Fruit fly (Drosophila melanogaster) whole organism, pupa: Measurements from ENCODE around the gene CG34452.

Source experiments
- CG12605 ChIP-seq: fragments of 200-800 bp; sonication (Bioruptor generic); IDR thresholded peaks from 2 replicates; pipeline ENCODE4 v1.3.6; 2022; ENCODE audit warnings: missing biosample characterization, missing genetic modification characterization
- CG13204 ChIP-seq: fragments of 200-800 bp; sonication (Bioruptor generic); optimal IDR thresholded peaks from 2 replicates; lab custom pipeline; 2018; ENCODE audit warnings: missing biosample characterization, mild to moderate bottlenecking, missing genetic modification characterization, moderate library complexity
- CG14655 ChIP-seq: fragments of 200-800 bp; sonication (Bioruptor generic); optimal IDR thresholded peaks from 3 replicates; lab custom pipeline; 2017; ENCODE audit warnings: mild to moderate bottlenecking, missing biosample characterization, missing genetic modification reagents, missing genetic modification characterization
- CG15710 ChIP-seq: fragments of 200-800 bp; sonication (Bioruptor generic); optimal IDR thresholded peaks from 2 replicates; lab custom pipeline; 2018; ENCODE audit warnings: missing biosample characterization, mild to moderate bottlenecking, missing genetic modification characterization, moderate library complexity
- CG17806 ChIP-seq: fragments of 200-800 bp; sonication (Bioruptor generic); optimal IDR thresholded peaks from 2 replicates; lab custom pipeline; 2018; ENCODE audit warnings: missing biosample characterization, mild to moderate bottlenecking, missing genetic modification characterization, moderate library complexity
- CG32121 ChIP-seq: fragments of 200-800 bp; sonication (Bioruptor generic); IDR thresholded peaks from 2 replicates; pipeline ENCODE4 v1.3.6; 2022; ENCODE audit warnings: missing biosample characterization, missing genetic modification characterization
- CG34367 ChIP-seq: fragments of 200-800 bp; sonication (Bioruptor generic); optimal IDR thresholded peaks from 2 replicates; lab custom pipeline; 2018; ENCODE audit warnings: missing biosample characterization, mild to moderate bottlenecking, missing genetic modification characterization
- CG4496 ChIP-seq: fragments of 200-800 bp; sonication (Bioruptor generic); IDR thresholded peaks from 3 replicates; pipeline ENCODE4 v1.3.6; 2022; ENCODE audit warnings: missing biosample characterization, missing genetic modification characterization
- CG8159 ChIP-seq: fragments of 200-800 bp; sonication (Bioruptor generic); optimal IDR thresholded peaks from 3 replicates; lab custom pipeline; 2018; ENCODE audit warnings: missing biosample characterization, mild to moderate bottlenecking, missing genetic modification characterization, moderate library complexity
- CG8301 ChIP-seq: fragments of 200-800 bp; sonication (Bioruptor generic); optimal IDR thresholded peaks from 2 replicates; lab custom pipeline; 2018; ENCODE audit warnings: missing biosample characterization, mild to moderate bottlenecking, missing genetic modification characterization
- CG9948 ChIP-seq: fragments of 200-800 bp; sonication (Bioruptor generic); optimal IDR thresholded peaks from 2 replicates; lab custom pipeline; 2018; ENCODE audit warnings: missing biosample characterization, mild to moderate bottlenecking, missing genetic modification characterization, moderate library complexity
- D1 ChIP-seq: fragments of 200-800 bp; sonication (Bioruptor generic); optimal IDR thresholded peaks from 2 replicates; lab custom pipeline; 2018; ENCODE audit warnings: missing biosample characterization, mild to moderate bottlenecking, missing genetic modification characterization, moderate library complexity
- EcR ChIP-seq: fragments of 200-800 bp; sonication (Bioruptor generic); optimal IDR thresholded peaks from 3 replicates; lab custom pipeline; 2019; ENCODE audit warnings: missing biosample characterization, missing genetic modification characterization, mild to moderate bottlenecking, moderate library complexity, missing genetic modification reagents
- Ets98B ChIP-seq: fragments of 200-800 bp; sonication (Bioruptor generic); IDR thresholded peaks from 2 replicates; pipeline ENCODE4 v1.3.6; 2022; ENCODE audit warnings: missing biosample characterization, missing genetic modification characterization
- Pif1A ChIP-seq: fragments of 200-800 bp; sonication (Bioruptor generic); optimal IDR thresholded peaks from 3 replicates; lab custom pipeline; 2016; ENCODE audit warnings: missing biosample characterization, missing genetic modification characterization
- Pif1B ChIP-seq: fragments of 200-800 bp; sonication (Bioruptor generic); optimal IDR thresholded peaks from 3 replicates; lab custom pipeline; 2016; ENCODE audit warnings: missing biosample characterization, missing genetic modification characterization
- Snoo ChIP-seq: fragments of 200-800 bp; sonication (Bioruptor generic); optimal IDR thresholded peaks from 3 replicates; lab custom pipeline; 2017; ENCODE audit warnings: missing biosample characterization, mild to moderate bottlenecking, missing genetic modification characterization, inconsistent platforms
- fd96Ca ChIP-seq: fragments of 200-800 bp; sonication (Bioruptor generic); IDR thresholded peaks from 3 replicates; pipeline ENCODE4 v1.3.6; 2022; ENCODE audit warnings: missing biosample characterization, missing genetic modification characterization
- gl ChIP-seq: fragments of 200-800 bp; sonication (Bioruptor generic); optimal IDR thresholded peaks from 2 replicates; lab custom pipeline; 2018; ENCODE audit warnings: missing biosample characterization, mild to moderate bottlenecking, missing genetic modification characterization

The CG34452 gene

DNA sequence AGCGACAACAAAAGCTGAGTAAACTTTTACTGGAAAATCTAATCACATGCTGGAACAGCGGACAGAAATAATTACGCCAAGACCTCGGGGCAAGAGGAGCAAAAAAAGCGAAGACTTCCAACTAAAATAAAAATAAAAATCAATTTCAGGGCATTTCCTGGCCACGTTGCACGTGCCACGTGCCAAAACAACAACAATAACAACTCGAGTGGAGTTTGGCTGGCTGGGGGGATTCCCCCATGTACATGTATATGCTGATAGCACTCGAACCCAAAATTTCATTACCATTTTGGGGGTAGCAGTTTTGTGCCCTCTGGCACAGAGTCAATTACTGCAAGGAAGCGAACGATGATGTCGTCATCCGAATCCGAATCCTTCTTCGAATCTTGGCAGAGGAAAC is 25.2 kb downstream of the CG34452 start:
- TF ChIP-seq CG12605 (no peak), CG8301 (tag; lab: Kevin White, UChicago) (no peak), fd96Ca (GFP tag; lab: Robert Waterston, UW) (no peak), gl (tag; lab: Kevin White, UChicago) (no peak), CG14655 (GFP tag; lab: Kevin White, UChicago) (no peak), CG34367 (no peak), CG4496 (no peak), CG13204 (GFP tag; lab: Kevin White, UChicago) (no peak), D1 (tag; lab: Kevin White, UChicago) (no peak)

dm6 chr3L:15661567-15661966 is 26.1 kb downstream of the CG34452 start, which contains the start of gene CG43082:
Gene CG43082, plus strand, starts transcription at chr3L:15661867.
- TF ChIP-seq Snoo (tag; lab: Kevin White, UChicago) (no peak), Pif1A (GFP tag; lab: Kevin White, UChicago) (no peak)
- TF ChIP-seq, all 21 proteins: peak for 0

DNA sequence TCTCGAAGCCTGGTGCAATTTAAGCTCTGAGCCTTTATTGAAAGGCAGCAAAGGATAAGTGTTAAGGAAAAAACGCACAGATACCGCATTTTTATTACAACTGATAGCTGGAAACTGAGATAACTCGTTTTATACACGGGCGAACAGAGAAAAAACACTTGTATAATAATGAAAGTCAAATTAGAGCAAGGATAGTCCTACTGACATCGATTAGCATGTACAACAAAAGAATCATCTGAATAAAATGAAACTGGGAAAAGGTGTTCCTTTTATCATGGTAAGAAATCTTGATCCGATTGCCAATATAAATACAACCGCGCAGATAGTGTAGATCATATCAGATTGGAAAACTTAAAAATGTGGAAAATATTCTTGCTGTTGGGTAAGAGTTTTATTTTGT is 26.8 kb downstream of the CG34452 start, which contains the start of the genes Eig71Ej and Eig71Ek:
TSS of gene Eig71Ej (minus strand) at position 101 of the 400 bp plus-strand sequence.
TSS of gene Eig71Ek (plus strand) at position 334 of the 400 bp plus-strand sequence.
- TF ChIP-seq Ets98B (GFP tag; lab: Robert Waterston, UW) (no peak), CG9948 (tag; lab: Kevin White, UChicago) (no peak), CG15710 (tag; lab: Kevin White, UChicago) (no peak), CG13204 (GFP tag; lab: Kevin White, UChicago) (no peak), CG34367 (no peak), D1 (tag; lab: Kevin White, UChicago) (no peak)

DNA sequence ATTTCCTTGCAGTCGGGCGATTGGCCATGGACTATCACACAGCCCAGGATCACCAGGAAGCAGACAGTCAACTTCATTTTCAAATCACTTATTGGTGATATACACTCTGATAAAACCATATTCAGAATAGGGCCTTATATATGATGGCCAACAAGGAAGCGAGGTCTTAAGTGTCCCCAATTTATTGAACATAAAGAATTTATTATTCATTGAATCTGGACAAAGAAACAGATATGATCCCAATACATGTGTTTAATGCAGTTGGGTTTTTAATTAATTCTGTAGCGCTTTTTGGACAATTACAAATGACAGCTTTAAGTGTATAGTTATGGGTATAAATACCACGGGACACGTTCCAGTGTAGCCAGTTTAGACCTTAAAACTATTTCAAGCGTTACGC is 28.4 kb downstream of the CG34452 start, which contains the start of the genes Eig71Eh and Eig71Ei:
TSS of gene Eig71Eh (minus strand) at position 101 of the 400 bp plus-strand sequence.
TSS of gene Eig71Ei (plus strand) at position 367 of the 400 bp plus-strand sequence.
- TF ChIP-seq Snoo (tag; lab: Kevin White, UChicago), result no peak

DNA sequence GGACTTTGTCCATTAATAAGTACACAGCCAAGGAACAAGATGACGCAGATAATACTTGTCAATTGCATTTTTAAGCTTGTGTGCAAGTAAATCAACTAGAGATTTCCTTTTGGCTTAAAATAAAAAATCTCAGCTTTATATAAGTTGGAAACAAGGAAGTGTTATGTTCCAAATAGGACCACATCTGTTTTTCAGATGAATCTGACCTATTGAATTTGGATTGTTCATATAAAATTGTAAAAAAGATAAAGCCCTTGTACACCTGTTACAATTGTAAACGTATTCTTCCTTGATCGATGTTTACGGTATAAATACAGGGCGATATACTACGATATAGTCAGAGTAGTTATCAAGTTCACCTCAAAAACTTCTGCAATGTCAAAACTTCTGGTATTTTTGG is 30.4 kb downstream of the CG34452 start, which contains the start of the genes Eig71Ef and Eig71Eg:
TSS of gene Eig71Ef (minus strand) at position 101 of the 400 bp plus-strand sequence.
TSS of gene Eig71Eg (plus strand) at position 339 of the 400 bp plus-strand sequence.
- no peak for TF ChIP-seq fd96Ca (GFP tag; lab: Robert Waterston, UW)
- no peak for TF ChIP-seq CG15710 (tag; lab: Kevin White, UChicago)
- no peak for TF ChIP-seq CG34367
- no peak for TF ChIP-seq Snoo (tag; lab: Kevin White, UChicago)
- no peak for TF ChIP-seq gl (tag; lab: Kevin White, UChicago)
- TF ChIP-seq D1 (tag; lab: Kevin White, UChicago), result no peak
- no peak for TF ChIP-seq CG8301 (tag; lab: Kevin White, UChicago)
- TF ChIP-seq Pif1B (GFP tag; lab: Kevin White, UChicago), result no peak

DNA sequence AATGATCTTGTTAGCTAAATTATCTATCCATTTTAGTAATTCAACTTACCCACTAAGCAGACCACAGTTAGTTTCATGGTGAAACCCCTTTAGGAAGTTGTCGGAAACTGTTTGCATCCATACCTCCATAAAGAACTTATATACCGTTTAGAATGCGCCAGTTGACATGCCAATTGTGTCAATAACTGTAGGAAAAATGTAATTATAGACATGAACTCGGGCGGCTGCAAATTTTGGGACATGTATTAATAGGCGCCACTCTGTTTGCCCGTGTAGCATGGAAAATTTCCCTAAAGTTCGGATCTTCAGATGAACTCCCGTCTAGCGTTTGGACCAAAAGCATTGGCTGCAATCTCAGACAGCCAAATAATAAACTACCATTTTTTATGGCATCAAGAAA is 31.8 kb downstream of the CG34452 start, which contains the start of gene Eig71Ee:
TSS of gene Eig71Ee (minus strand) at position 101 of the 400 bp plus-strand sequence.
- TF ChIP-seq CG8159 (tag; lab: Kevin White, UChicago) (no peak), CG13204 (GFP tag; lab: Kevin White, UChicago) (no peak), CG14655 (GFP tag; lab: Kevin White, UChicago) (no peak), gl (tag; lab: Kevin White, UChicago) (no peak), CG12605 (no peak)

DNA sequence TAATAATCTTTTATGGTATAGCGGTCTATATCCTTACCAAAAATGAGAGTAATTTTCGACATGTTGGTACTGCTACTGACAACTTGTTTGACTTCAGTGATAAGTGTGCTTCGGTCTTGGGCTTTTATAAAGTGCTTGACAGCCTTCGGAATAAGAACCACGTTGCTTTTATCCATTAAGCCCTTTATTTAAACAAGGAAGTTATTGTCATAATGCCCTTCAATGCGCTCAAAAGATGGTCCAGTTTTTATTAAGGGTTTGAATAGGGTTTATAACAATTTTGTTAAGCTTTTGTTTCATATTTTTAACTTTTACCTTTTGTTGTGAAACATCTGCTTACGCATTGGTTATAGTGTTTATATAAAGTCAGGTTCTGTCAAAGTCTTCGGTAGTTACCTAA is 35.5 kb downstream of the CG34452 start, which contains the start of the genes Eig71Ec and Eig71Ed:
TSS of gene Eig71Ec (minus strand) at position 101 of the 400 bp plus-strand sequence.
TSS of gene Eig71Ed (plus strand) at position 384 of the 400 bp plus-strand sequence.
- no peak for TF ChIP-seq CG34367
- TF ChIP-seq CG15710 (tag; lab: Kevin White, UChicago), result no peak
- TF ChIP-seq CG14655 (GFP tag; lab: Kevin White, UChicago), result no peak
- TF ChIP-seq fd96Ca (GFP tag; lab: Robert Waterston, UW), result no peak
- no peak for TF ChIP-seq CG32121 (GFP tag; lab: Robert Waterston, UW)
- TF ChIP-seq CG12605, result no peak
- TF ChIP-seq CG13204 (GFP tag; lab: Kevin White, UChicago), result no peak
- no peak for TF ChIP-seq Ets98B (GFP tag; lab: Robert Waterston, UW)
- no peak for TF ChIP-seq EcR (GFP tag; lab: Kevin White, UChicago)

DNA sequence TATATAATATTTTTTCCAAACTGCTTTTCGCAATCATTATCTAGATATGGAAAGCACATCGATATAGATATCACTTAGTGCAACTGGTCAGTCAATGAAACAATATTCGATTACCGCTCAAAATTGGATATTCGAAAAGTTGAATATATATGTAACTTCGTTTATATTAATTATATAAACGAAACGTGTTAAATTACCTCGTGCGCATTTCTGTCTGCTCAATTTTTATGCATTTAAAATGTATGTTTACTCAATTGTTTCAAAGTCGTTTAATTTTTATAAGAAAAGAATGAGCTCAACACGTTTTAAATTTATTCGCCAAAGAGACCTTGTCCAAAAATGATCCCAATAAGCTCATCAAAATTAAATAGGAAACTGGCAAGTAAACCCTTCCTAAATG is 37.1 kb downstream of the CG34452 start, which contains the start of gene CG43084:
TSS of gene CG43084 (plus strand) at position 301 of the 400 bp plus-strand sequence.
- TF ChIP-seq CG13204 (GFP tag; lab: Kevin White, UChicago), result no peak
- no peak for TF ChIP-seq CG32121 (GFP tag; lab: Robert Waterston, UW)
- TF ChIP-seq CG34367, result no peak
- no peak for TF ChIP-seq CG8301 (tag; lab: Kevin White, UChicago)
- no peak for TF ChIP-seq Snoo (tag; lab: Kevin White, UChicago)
- TF ChIP-seq CG17806 (tag; lab: Kevin White, UChicago), result no peak
- no peak for TF ChIP-seq CG8159 (tag; lab: Kevin White, UChicago)
